Fruit fly (Drosophila melanogaster) whole organism, embryonic: ENCODE measurements around the gene SC35.

Experiments used
- ATbp ChIP-seq: fragments of 200-800 bp; sonication (Bioruptor generic); optimal IDR thresholded peaks from 2 replicates; lab custom pipeline; 2017; ENCODE audit warnings: missing biosample characterization, mild to moderate bottlenecking, missing genetic modification characterization, missing genetic modification reagents
- Adf1 ChIP-seq: fragments of 200-800 bp; sonication (Bioruptor generic); IDR thresholded peaks from 2 replicates; pipeline ENCODE4 v1.3.6; 2022; ENCODE audit warnings: missing biosample characterization, missing genetic modification characterization
- Asciz ChIP-seq: fragments of 200-800 bp; sonication (Bioruptor generic); optimal IDR thresholded peaks from 2 replicates; lab custom pipeline; 2017; ENCODE audit warnings: missing biosample characterization, mild to moderate bottlenecking, missing genetic modification characterization, missing genetic modification reagents
- CG10274 ChIP-seq: fragments of 200-800 bp; sonication (Bioruptor generic); optimal IDR thresholded peaks from 3 replicates; lab custom pipeline; 2017; ENCODE audit warnings: missing biosample characterization, mild to moderate bottlenecking, missing genetic modification characterization
- CG10565 ChIP-seq: fragments of 200-800 bp; sonication (Bioruptor generic); optimal IDR thresholded peaks from 3 replicates; lab custom pipeline; 2016; ENCODE audit warnings: missing biosample characterization, mild to moderate bottlenecking, missing genetic modification characterization
- CG11504 ChIP-seq: fragments of 200-800 bp; sonication (Bioruptor generic); optimal IDR thresholded peaks from 3 replicates; lab custom pipeline; 2019; ENCODE audit warnings: missing biosample characterization, mild to moderate bottlenecking, missing genetic modification characterization, moderate library complexity
- CG12104 ChIP-seq: fragments of 200-800 bp; sonication (Bioruptor generic); optimal IDR thresholded peaks from 3 replicates; lab custom pipeline; 2016; ENCODE audit warnings: missing biosample characterization, missing genetic modification characterization
- CG12744 ChIP-seq: fragments of 200-800 bp; sonication (Bioruptor generic); optimal IDR thresholded peaks from 2 replicates; lab custom pipeline; 2016; ENCODE audit warnings: missing biosample characterization, missing genetic modification characterization
- CG12769 ChIP-seq: fragments of 200-800 bp; sonication (Bioruptor generic); optimal IDR thresholded peaks from 2 replicates; lab custom pipeline; 2019; ENCODE audit warnings: missing biosample characterization, mild to moderate bottlenecking, missing genetic modification characterization, moderate library complexity
- CG13424 ChIP-seq: fragments of 200-800 bp; sonication (Bioruptor generic); optimal IDR thresholded peaks from 2 replicates; lab custom pipeline; 2019; ENCODE audit warnings: missing biosample characterization, mild to moderate bottlenecking, missing genetic modification characterization, moderate library complexity
- CG13894 ChIP-seq: fragments of 200-800 bp; sonication (Bioruptor generic); optimal IDR thresholded peaks from 3 replicates; lab custom pipeline; 2018; ENCODE audit warnings: missing biosample characterization, mild to moderate bottlenecking, missing genetic modification characterization, moderate library complexity
- CG14014 ChIP-seq: fragments of 200-800 bp; sonication (Bioruptor generic); IDR thresholded peaks from 2 replicates; pipeline ENCODE4 v1.3.6; 2022; ENCODE audit warnings: missing biosample characterization, missing genetic modification characterization
- CG14667 ChIP-seq: fragments of 200-800 bp; sonication (Bioruptor generic); IDR thresholded peaks from 2 replicates; pipeline ENCODE4 v1.3.6; 2022; ENCODE audit warnings: missing biosample characterization, missing genetic modification characterization
- CG14710 ChIP-seq: fragments of 200-800 bp; sonication (Bioruptor generic); optimal IDR thresholded peaks from 3 replicates; lab custom pipeline; 2019; ENCODE audit warnings: missing biosample characterization, mild to moderate bottlenecking, missing genetic modification characterization, moderate library complexity
- CG15011 ChIP-seq: fragments of 200-800 bp; sonication (Bioruptor generic); optimal IDR thresholded peaks from 3 replicates; lab custom pipeline; 2018; ENCODE audit warnings: missing biosample characterization, mild to moderate bottlenecking, missing genetic modification characterization
- CG1602 ChIP-seq: fragments of 200-800 bp; sonication (Bioruptor generic); optimal IDR thresholded peaks from 3 replicates; lab custom pipeline; 2016; ENCODE audit warnings: missing biosample characterization, missing genetic modification characterization
- CG17829 ChIP-seq: fragments of 200-800 bp; optimal IDR thresholded peaks from 2 replicates; lab custom pipeline; 2019; ENCODE audit warnings: missing biosample characterization, mild to moderate bottlenecking, missing genetic modification characterization, moderate library complexity
- CG18599 ChIP-seq: fragments of 200-800 bp; sonication (Bioruptor generic); optimal IDR thresholded peaks from 3 replicates; lab custom pipeline; 2017; ENCODE audit warnings: missing biosample characterization, missing genetic modification characterization, mild to moderate bottlenecking, moderate library complexity, missing genetic modification reagents
- CG2129 ChIP-seq: fragments of 200-800 bp; sonication (Bioruptor generic); IDR thresholded peaks from 2 replicates; pipeline ENCODE4 v1.3.6; 2022; ENCODE audit warnings: missing biosample characterization, missing genetic modification characterization; ENCODE audit not compliant: partially characterized antibody
- CG2199 ChIP-seq: fragments of 200-800 bp; sonication (Bioruptor generic); IDR thresholded peaks from 3 replicates; pipeline ENCODE4 v1.3.6; 2022; ENCODE audit warnings: missing biosample characterization, missing genetic modification characterization
- CG30431 ChIP-seq: fragments of 200-800 bp; sonication (Bioruptor generic); optimal IDR thresholded peaks from 2 replicates; lab custom pipeline; 2017; ENCODE audit warnings: missing biosample characterization, missing genetic modification characterization
- CG34376 ChIP-seq: fragments of 200-800 bp; sonication (Bioruptor generic); optimal IDR thresholded peaks from 2 replicates; lab custom pipeline; 2018; ENCODE audit warnings: missing biosample characterization, mild to moderate bottlenecking, missing genetic modification characterization
- CG42726 ChIP-seq: fragments of 200-800 bp; sonication (Bioruptor generic); IDR thresholded peaks from 2 replicates; pipeline ENCODE4 v1.3.6; 2022; ENCODE audit warnings: missing biosample characterization, missing genetic modification characterization; ENCODE audit not compliant: partially characterized antibody
- CG4707 ChIP-seq: fragments of 200-800 bp; sonication (Bioruptor generic); optimal IDR thresholded peaks from 2 replicates; lab custom pipeline; 2018; ENCODE audit warnings: missing biosample characterization, mild to moderate bottlenecking, missing genetic modification characterization, moderate library complexity
- CG7745 ChIP-seq: fragments of 200-800 bp; sonication (Bioruptor generic); optimal IDR thresholded peaks from 2 replicates; lab custom pipeline; 2018; ENCODE audit warnings: missing biosample characterization, mild to moderate bottlenecking, missing genetic modification characterization, moderate library complexity
- Dek ChIP-seq: fragments of 200-800 bp; sonication (Bioruptor generic); optimal IDR thresholded peaks from 3 replicates; lab custom pipeline; 2019; ENCODE audit warnings: missing biosample characterization, mild to moderate bottlenecking, missing genetic modification characterization, moderate library complexity
- Dip3 ChIP-seq: fragments of 200-800 bp; sonication (Bioruptor generic); optimal IDR thresholded peaks from 3 replicates; lab custom pipeline; 2016; ENCODE audit warnings: missing biosample characterization, missing genetic modification characterization
- HLH3B ChIP-seq: fragments of 200-800 bp; sonication (Bioruptor generic); IDR thresholded peaks from 2 replicates; pipeline ENCODE4 v1.3.6; 2022; ENCODE audit warnings: missing biosample characterization, missing genetic modification characterization
- HLH4C ChIP-seq: fragments of 200-800 bp; sonication (Bioruptor generic); IDR thresholded peaks from 3 replicates; pipeline ENCODE4 v1.3.6; 2022; ENCODE audit warnings: missing biosample characterization, missing genetic modification characterization; ENCODE audit not compliant: partially characterized antibody
- MBD-R2 ChIP-seq: fragments of 200-800 bp; sonication (Bioruptor generic); IDR thresholded peaks from 2 replicates; pipeline ENCODE4 v1.3.6; 2022; ENCODE audit warnings: missing biosample characterization, missing genetic modification characterization
- MTF-1 ChIP-seq: fragments of 200-800 bp; sonication (Bioruptor generic); optimal IDR thresholded peaks from 2 replicates; lab custom pipeline; 2018; ENCODE audit warnings: missing biosample characterization, mild to moderate bottlenecking, missing genetic modification characterization, borderline replicate concordance
- Meics ChIP-seq: fragments of 200-800 bp; sonication (Bioruptor generic); optimal IDR thresholded peaks from 2 replicates; lab custom pipeline; 2017; ENCODE audit warnings: missing biosample characterization, mild to moderate bottlenecking, missing genetic modification characterization
- NK7.1 ChIP-seq: fragments of 200-800 bp; sonication (Bioruptor generic); optimal IDR thresholded peaks from 3 replicates; lab custom pipeline; 2016; ENCODE audit warnings: missing biosample characterization, missing genetic modification characterization
- Opbp ChIP-seq: fragments of 200-800 bp; sonication (Bioruptor generic); IDR thresholded peaks from 3 replicates; pipeline ENCODE4 v1.3.6; 2022; ENCODE audit warnings: missing biosample characterization, missing genetic modification characterization; ENCODE audit not compliant: partially characterized antibody
- PHDP ChIP-seq: fragments of 200-800 bp; sonication (Bioruptor generic); optimal IDR thresholded peaks from 3 replicates; lab custom pipeline; 2018; ENCODE audit warnings: missing biosample characterization, mild to moderate bottlenecking, missing genetic modification characterization, moderate library complexity
- Tbp ChIP-seq: fragments of >200 bp; optimal IDR thresholded peaks from 2 replicates; lab custom pipeline; 2018; ENCODE audit warnings: missing biosample characterization, missing genetic modification characterization
- crol ChIP-seq: fragments of 200-800 bp; sonication (Bioruptor generic); IDR thresholded peaks from 2 replicates; pipeline ENCODE4 v1.3.6; 2022; ENCODE audit warnings: missing biosample characterization, missing genetic modification characterization
- crp ChIP-seq, 2 experiments: fragments of 200-800 bp; sonication (Bioruptor generic); optimal IDR thresholded peaks; 2 replicates in 1 of 2; 3 replicates in 1 of 2; lab custom pipeline; 2017; ENCODE audit warnings: missing biosample characterization in 2 of 2, missing genetic modification characterization in 2 of 2, mild to moderate bottlenecking in 1 of 2, moderate library complexity in 1 of 2
- gcm ChIP-seq: fragments of 200-800 bp; sonication (Bioruptor generic); optimal IDR thresholded peaks from 2 replicates; lab custom pipeline; 2019; ENCODE audit warnings: missing biosample characterization, mild to moderate bottlenecking, missing genetic modification characterization, moderate library complexity
- ham ChIP-seq: fragments of 200-800 bp; sonication (Bioruptor generic); IDR thresholded peaks from 2 replicates; pipeline ENCODE4 v1.3.6; 2022; ENCODE audit warnings: missing biosample characterization, missing genetic modification characterization
- jigr1 ChIP-seq: fragments of 200-800 bp; sonication (Bioruptor generic); IDR thresholded peaks from 3 replicates; pipeline ENCODE4 v1.3.6; 2022; ENCODE audit warnings: missing biosample characterization, missing genetic modification characterization
- klu ChIP-seq: fragments of 200-800 bp; sonication (Bioruptor generic); IDR thresholded peaks from 2 replicates; pipeline ENCODE4 v1.3.6; 2022; ENCODE audit warnings: missing biosample characterization, missing genetic modification characterization
- pum ChIP-seq: fragments of 200-800 bp; sonication (Bioruptor generic); optimal IDR thresholded peaks from 2 replicates; lab custom pipeline; 2016; ENCODE audit warnings: missing biosample characterization, missing genetic modification characterization
- seq ChIP-seq: fragments of 200-800 bp; sonication (Bioruptor generic); IDR thresholded peaks from 2 replicates; pipeline ENCODE4 v1.3.6; 2022; ENCODE audit warnings: missing biosample characterization, missing genetic modification characterization
- sima ChIP-seq: fragments of 200-800 bp; sonication (Bioruptor generic); optimal IDR thresholded peaks from 2 replicates; lab custom pipeline; 2016; ENCODE audit warnings: missing biosample characterization, missing genetic modification characterization
- sisA ChIP-seq: fragments of 200-800 bp; sonication (Bioruptor generic); IDR thresholded peaks from 2 replicates; pipeline ENCODE4 v1.3.6; 2022; ENCODE audit warnings: missing biosample characterization, missing genetic modification characterization
- slp2 ChIP-seq: fragments of 200-800 bp; sonication (Bioruptor generic); optimal IDR thresholded peaks from 2 replicates; lab custom pipeline; 2016; ENCODE audit warnings: missing biosample characterization, missing genetic modification characterization
- so ChIP-seq: fragments of 200-800 bp; sonication (Bioruptor generic); IDR thresholded peaks from 3 replicates; pipeline ENCODE4 v1.3.6; 2022; ENCODE audit warnings: missing biosample characterization, missing genetic modification characterization
- tap ChIP-seq: fragments of 200-800 bp; optimal IDR thresholded peaks from 3 replicates; lab custom pipeline; 2019; ENCODE audit warnings: missing biosample characterization, mild to moderate bottlenecking, missing genetic modification characterization, moderate library complexity
- unpg ChIP-seq: fragments of 200-800 bp; sonication (Bioruptor generic); optimal IDR thresholded peaks from 3 replicates; lab custom pipeline; 2018; ENCODE audit warnings: missing biosample characterization, mild to moderate bottlenecking, missing genetic modification characterization, moderate library complexity
- z ChIP-seq: fragments of 200-800 bp; sonication (Bioruptor generic); IDR thresholded peaks from 3 replicates; pipeline ENCODE4 v1.3.6; 2022; ENCODE audit warnings: missing biosample characterization, missing genetic modification characterization

The SC35 gene

dm6 chr2L:12465164-12466011 is 30.9 kb upstream of the SC35 start (continued):
- TF ChIP-seq CG42726 (GFP tag; lab: Robert Waterston, UW) (no peak), sima (GFP tag; lab: Kevin White, UChicago) (no peak), Opbp (no peak), seq (GFP tag; lab: Robert Waterston, UW) (0 out of 2 replicates have a peak, but pooled peaks have one; percentile 22), CG10565 (GFP tag; lab: Kevin White, UChicago) (no peak), pum (GFP tag; lab: Kevin White, UChicago) (no peak), CG12769 (tag; lab: Kevin White, UChicago) (peak; percentile 6), slp2 (GFP tag; lab: Kevin White, UChicago) (no peak), Meics (GFP tag; lab: Kevin White, UChicago) (no peak), CG12744 (GFP tag; lab: Kevin White, UChicago) (no peak), unpg (peak; percentile 32), jigr1 (GFP tag; lab: Robert Waterston, UW) (no peak), CG7745 (tag; lab: Kevin White, UChicago) (peak; percentile 64), CG17829 (tag; lab: Kevin White, UChicago) (no peak), PHDP (peak; percentile 52), MTF-1 (GFP tag; lab: Kevin White, UChicago) (peak; percentile 66), klu (GFP tag; lab: Robert Waterston, UW) (no peak), Dek (tag; lab: Kevin White, UChicago) (no peak), CG14667 (GFP tag; lab: Robert Waterston, UW) (no peak), tap (tag; lab: Kevin White, UChicago) (no peak), z (GFP tag; lab: Robert Waterston, UW) (0 out of 3 replicates have a peak, but pooled peaks have one; percentile 42), CG14710 (tag; lab: Kevin White, UChicago) (peak; percentile 36), Adf1 (no peak), CG13424 (peak; percentile 31), CG10274 (GFP tag; lab: Kevin White, UChicago) (no peak), so (GFP tag; lab: Robert Waterston, UW) (no peak), ham (GFP tag; lab: Robert Waterston, UW) (no peak), ATbp (peak; percentile 48), CG12104 (GFP tag; lab: Kevin White, UChicago) (no peak), HLH4C (no peak), CG14014 (GFP tag; lab: Robert Waterston, UW) (no peak), CG1602 (no peak), CG2199 (GFP tag; lab: Robert Waterston, UW) (no peak), CG11504 (tag; lab: Kevin White, UChicago) (peak; percentile 33), CG4707 (GFP tag; lab: Kevin White, UChicago) (peak; percentile 39), Dip3 (no peak), MBD-R2 (GFP tag; lab: Robert Waterston, UW) (no peak), crp (GFP tag; optimal IDR thresholded peaks at IDR 0.05; lab: Kevin White, UChicago) (no peak)

dm6 chr2L:12464065-12464464 is 29.6 kb upstream of the SC35 start:
- TF ChIP-seq CG13894 (tag; lab: Kevin White, UChicago), result peak; percentile 20
- TF ChIP-seq CG18599, result peak; percentile 13
- TF ChIP-seq CG30431 (GFP tag; lab: Kevin White, UChicago), result no peak
- TF ChIP-seq NK7.1, result no peak
- TF ChIP-seq Asciz (GFP tag; lab: Kevin White, UChicago), result no peak
- TF ChIP-seq sisA (GFP tag; lab: Robert Waterston, UW), result no peak
- no peak for TF ChIP-seq Tbp
- TF ChIP-seq CG2129, result no peak
- TF ChIP-seq gcm, result no peak
- peak; percentile 39 for TF ChIP-seq CG34376 (GFP tag; lab: Kevin White, UChicago)
- no peak for TF ChIP-seq HLH3B (GFP tag; lab: Robert Waterston, UW)
- TF ChIP-seq crol, result peak; percentile 87
- no peak for TF ChIP-seq CG15011
